Fruit fly (Drosophila melanogaster): Measurements from ENCODE around the gene Gal.

The Gal gene

dm6 chr2L:6053874-6054469, 47.3 kb upstream of the Gal start, which contains the start of gene CG13995 (continued):
- TF ChIP-seq CG18262 (tag; optimal IDR thresholded peaks at IDR 0.05) (no peak), Sox100B (GFP tag; optimal IDR thresholded peaks at IDR 0.05) (no peak), ro (GFP tag; IDR thresholded peaks at IDR 0.05) (no peak), hkb (optimal IDR thresholded peaks at IDR 0.05) (no peak), hkb (GFP tag; IDR thresholded peaks at IDR 0.05) (peak; percentile 19; the same call in 1 of the 2 replicates), CG7928 (GFP tag; optimal IDR thresholded peaks at IDR 0.05) (no peak), CG8089 (GFP tag; optimal IDR thresholded peaks at IDR 0.05) (no peak), CG12219 (GFP tag; optimal IDR thresholded peaks at IDR 0.05) (no peak), CG10321 (GFP tag; IDR thresholded peaks at IDR 0.05) (no peak), Awh (GFP tag; IDR thresholded peaks at IDR 0.05) (no peak), gsb-n (tag; optimal IDR thresholded peaks at IDR 0.05) (no peak), CG11093 (GFP tag; IDR thresholded peaks at IDR 0.05) (no peak), Dp (GFP tag; optimal IDR thresholded peaks at IDR 0.05) (no peak), Med (GFP tag) (peak; percentile 58), wek (GFP tag; optimal IDR thresholded peaks at IDR 0.05) (no peak), CG8281 (tag; optimal IDR thresholded peaks at IDR 0.05) (no peak), Ets97D (GFP tag; optimal IDR thresholded peaks at IDR 0.05) (no peak), cato (GFP tag; optimal IDR thresholded peaks at IDR 0.05; ENCODE audit: borderline replicate concordance) (no peak), CG32532 (GFP tag; IDR thresholded peaks at IDR 0.05) (no peak), toy (GFP tag; IDR thresholded peaks at IDR 0.05) (no peak), D19B (GFP tag; optimal IDR thresholded peaks at IDR 0.05) (no peak), lab (GFP tag; optimal IDR thresholded peaks at IDR 0.05) (peak; percentile 22), Xbp1 (GFP tag; optimal IDR thresholded peaks at IDR 0.05) (no peak), Bgb (GFP tag; IDR thresholded peaks at IDR 0.05; ENCODE audit: partially characterized antibody) (peak; percentile 27; the same call in 1 of the 2 replicates), zen (tag; optimal IDR thresholded peaks at IDR 0.05) (no peak), Spps (tag; optimal IDR thresholded peaks at IDR 0.05) (no peak), phol (tag; optimal IDR thresholded peaks at IDR 0.05) (no peak), ssp (GFP tag; IDR thresholded peaks at IDR 0.05) (no peak), nerfin-2 (GFP tag; IDR thresholded peaks at IDR 0.05; ENCODE audit: partially characterized antibody) (no peak), unpg (GFP tag; optimal IDR thresholded peaks at IDR 0.05) (no peak), CG17328 (GFP tag; IDR thresholded peaks at IDR 0.05) (no peak), inv (GFP tag; IDR thresholded peaks at IDR 0.05; ENCODE audit: partially characterized antibody) (0 out of 2 replicates have a peak, but pooled peaks have one; percentile 10), jumu (GFP tag; optimal IDR thresholded peaks at IDR 0.05) (no peak), CG12391 (tag; optimal IDR thresholded peaks at IDR 0.05) (no peak), pan (optimal IDR thresholded peaks at IDR 0.05) (no peak), pan (GFP tag; optimal IDR thresholded peaks at IDR 0.05 in 1 of 2, IDR thresholded peaks at IDR 0.05 in 1 of 2) (no peak), CG18599 (GFP tag; optimal IDR thresholded peaks at IDR 0.05) (peak; percentile 7), CG7372 (GFP tag; IDR thresholded peaks at IDR 0.05) (no peak), Asciz (GFP tag; optimal IDR thresholded peaks at IDR 0.05) (no peak), cad (GFP tag; optimal IDR thresholded peaks at IDR 0.05) (no peak), CG31388 (GFP tag; optimal IDR thresholded peaks at IDR 0.05) (no peak), vfl (GFP tag; optimal IDR thresholded peaks at IDR 0.05) (no peak), CG16813 (GFP tag; IDR thresholded peaks at IDR 0.05; ENCODE audit: partially characterized antibody) (no peak), slbo (GFP tag; IDR thresholded peaks at IDR 0.05) (no peak), lilli (GFP tag; optimal IDR thresholded peaks at IDR 0.05) (no peak), Adf1 (GFP tag; IDR thresholded peaks at IDR 0.05) (peak; percentile 14; the same call in 1 of the 2 replicates)

Measured in whole organism, embryonic.